Worm (Caenorhabditis elegans): ENCODE data around the gene clec-83.

clec-83 gene

DNA sequence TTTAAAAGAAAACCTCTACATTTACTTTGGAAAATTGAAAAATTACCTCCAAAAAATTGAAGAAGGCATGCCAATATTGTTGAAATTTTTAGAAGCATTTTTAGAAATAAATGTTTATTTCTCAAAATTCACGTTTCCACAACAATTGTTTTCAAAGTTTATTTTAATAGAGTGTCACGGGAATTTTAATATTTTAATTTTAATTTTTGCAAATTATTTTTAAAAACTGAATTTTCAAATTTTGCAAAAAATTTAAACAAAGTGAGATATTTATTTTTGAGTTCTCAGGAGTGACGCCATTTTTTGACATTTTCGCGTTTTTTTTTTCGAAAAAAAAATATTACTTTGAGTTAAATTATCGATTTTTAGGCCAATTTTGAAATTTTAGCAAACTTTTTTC, 11.9 kb upstream of the clec-83 start, which contains the start of gene Y54G2A.49:
Gene Y54G2A.49, minus strand, starts transcription at position 101 of the 400 bp plus-strand sequence.
- TF ChIP-seq elt-4 (tag; optimal IDR thresholded peaks at IDR 0.05) (no peak), dmd-4 (tag; optimal IDR thresholded peaks at IDR 0.05; ENCODE audit: borderline replicate concordance) (no peak), madf-2 (tag; optimal IDR thresholded peaks at IDR 0.05) (no peak), zip-5 (tag; optimal IDR thresholded peaks at IDR 0.05) (no peak), sox-4 (tag; optimal IDR thresholded peaks at IDR 0.05) (no peak), ets-4 (tag; optimal IDR thresholded peaks at IDR 0.05) (no peak), nfya-1 (tag; optimal IDR thresholded peaks at IDR 0.05) (no peak), T23F11.4 (GFP tag; optimal IDR thresholded peaks at IDR 0.05) (no peak), npax-4 (tag; optimal IDR thresholded peaks at IDR 0.05) (no peak)

DNA sequence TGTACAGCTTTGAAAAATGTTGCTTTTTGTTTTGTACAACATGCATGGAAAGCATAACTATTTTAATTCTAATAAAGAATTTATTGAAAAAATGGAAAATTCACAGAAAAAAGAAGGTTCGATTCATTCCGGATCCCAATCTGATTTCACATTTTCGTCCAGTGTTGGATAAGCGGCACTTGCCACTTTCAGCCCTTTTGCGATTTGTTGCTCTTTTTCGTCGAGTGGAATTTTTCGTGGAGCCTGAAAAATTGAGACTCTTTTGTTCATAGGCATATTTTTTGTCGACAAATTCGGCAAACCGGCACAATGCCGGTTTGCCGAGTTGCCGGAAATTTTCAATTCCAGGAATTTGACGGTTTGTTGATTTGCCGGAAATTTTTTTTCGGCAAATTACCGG, 10.4 kb upstream of the clec-83 start:
- TF ChIP-seq C38D4.7 (GFP tag; optimal IDR thresholded peaks at IDR 0.05) (no peak), ceh-9 (tag; optimal IDR thresholded peaks at IDR 0.05) (no peak), unc-42 (tag; optimal IDR thresholded peaks at IDR 0.05) (no peak), ceh-48 (tag; optimal IDR thresholded peaks at IDR 0.05) (no peak), hlh-8 (tag; optimal IDR thresholded peaks at IDR 0.05) (no peak), ceh-45 (GFP tag; IDR thresholded peaks at IDR 0.05) (no peak), sdc-2 (tag; optimal IDR thresholded peaks at IDR 0.05) (no peak), hlh-15 (tag; optimal IDR thresholded peaks at IDR 0.05) (no peak), fax-1 (tag; optimal IDR thresholded peaks at IDR 0.05) (no peak), sox-2 (GFP tag; IDR thresholded peaks at IDR 0.05) (no peak), K09A11.1 (tag; optimal IDR thresholded peaks at IDR 0.05; ENCODE audit: insufficient read depth) (no peak), tbx-7 (tag; optimal IDR thresholded peaks at IDR 0.05) (no peak), lim-6 (tag; optimal IDR thresholded peaks at IDR 0.05) (no peak), pha-4 (tag; optimal IDR thresholded peaks at IDR 0.05) (no peak), zip-5 (tag; optimal IDR thresholded peaks at IDR 0.05) (no peak)

DNA sequence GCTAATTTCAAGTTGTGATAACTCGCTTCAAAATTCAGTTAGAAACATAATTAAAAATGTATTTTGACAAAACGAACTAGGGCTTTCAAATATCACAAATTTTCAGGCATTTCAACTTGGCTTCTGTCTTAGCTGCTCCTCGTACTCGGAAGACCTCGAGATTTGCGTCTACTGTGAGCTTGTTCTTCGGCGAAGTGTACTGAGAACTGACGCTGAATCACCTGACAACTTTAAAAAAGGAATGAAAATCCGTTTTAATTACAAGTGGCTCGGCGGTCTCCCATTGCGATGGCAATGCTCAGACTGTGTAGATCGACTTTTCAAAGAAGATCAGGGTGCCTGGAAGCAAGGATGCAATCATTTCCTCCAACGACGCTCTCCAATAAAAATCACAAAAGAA, 9.3 kb upstream of the clec-83 start, which contains the start of gene clec-85:
Gene clec-85, plus strand, starts transcription at position 301 of the 400 bp plus-strand sequence.
- no peak for TF ChIP-seq pax-1 (tag; optimal IDR thresholded peaks at IDR 0.05)
- TF ChIP-seq ceh-2 (tag; optimal IDR thresholded peaks at IDR 0.05) = no peak
- TF ChIP-seq lin-11 (tag; optimal IDR thresholded peaks at IDR 0.05) = no peak
- no peak for TF ChIP-seq ref-2 (tag; optimal IDR thresholded peaks at IDR 0.05)
- no peak for TF ChIP-seq sox-4 (tag; optimal IDR thresholded peaks at IDR 0.05)
- no peak for TF ChIP-seq ceh-9 (tag; optimal IDR thresholded peaks at IDR 0.05)
- no peak for TF ChIP-seq elt-2 (tag; optimal IDR thresholded peaks at IDR 0.05)
- TF ChIP-seq ceh-30 (tag; optimal IDR thresholded peaks at IDR 0.05) = no peak

DNA sequence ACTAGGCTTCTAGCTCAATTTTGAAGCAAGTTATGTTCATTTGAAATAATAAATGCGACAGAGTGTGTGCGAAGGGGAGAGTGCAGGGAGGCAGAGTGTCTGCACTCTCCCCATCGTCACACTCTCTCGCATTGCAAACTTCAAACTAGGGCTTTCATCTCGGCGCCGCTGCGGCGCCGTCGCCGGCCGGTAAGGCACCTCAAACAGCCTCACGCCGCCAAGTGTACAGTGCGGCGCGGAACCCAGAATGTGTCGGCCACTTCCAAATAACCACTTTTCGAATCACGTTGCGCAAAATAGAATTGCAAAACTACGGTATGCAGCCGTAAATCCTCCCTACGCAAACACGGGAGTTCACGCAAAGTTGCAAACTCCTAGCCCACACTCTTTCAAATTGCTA, 8.0 kb upstream of the clec-83 start:
- no peak for TF ChIP-seq hlh-30 (tag; optimal IDR thresholded peaks at IDR 0.05; ENCODE audit: insufficient read depth)
- TF ChIP-seq unc-55 (GFP tag; optimal IDR thresholded peaks at IDR 0.05) = no peak
- no peak for TF ChIP-seq C38D4.7 (GFP tag; optimal IDR thresholded peaks at IDR 0.05)
- no peak for TF ChIP-seq fkh-10 (GFP tag; optimal IDR thresholded peaks at IDR 0.05)
- no peak for TF ChIP-seq ref-2 (tag; optimal IDR thresholded peaks at IDR 0.05)
- TF ChIP-seq ceh-48 (tag; optimal IDR thresholded peaks at IDR 0.05) = no peak
- TF ChIP-seq hlh-15 (tag; optimal IDR thresholded peaks at IDR 0.05) = no peak
- TF ChIP-seq dmd-4 (tag; optimal IDR thresholded peaks at IDR 0.05; ENCODE audit: borderline replicate concordance) = no peak
- no peak for TF ChIP-seq ceh-2 (tag; optimal IDR thresholded peaks at IDR 0.05)

ce11 chrIV:2846264-2846663, 5.0 kb upstream of the clec-83 start, which contains the start of gene Y54G2A.40:
TSS of gene Y54G2A.40 (plus strand) at chrIV:2846476.
- TF ChIP-seq ref-2 (tag; optimal IDR thresholded peaks at IDR 0.05) (no peak), Y22D7AL.16 (tag; optimal IDR thresholded peaks at IDR 0.05) (no peak), ceh-19 (GFP tag; optimal IDR thresholded peaks at IDR 0.05) (no peak), ztf-16 (tag; optimal IDR thresholded peaks at IDR 0.05) (no peak), dmd-4 (tag; optimal IDR thresholded peaks at IDR 0.05; ENCODE audit: borderline replicate concordance) (no peak), unc-42 (tag; optimal IDR thresholded peaks at IDR 0.05) (no peak), fkh-10 (GFP tag; optimal IDR thresholded peaks at IDR 0.05) (no peak), elt-2 (tag; optimal IDR thresholded peaks at IDR 0.05) (no peak), mec-3 (tag; optimal IDR thresholded peaks at IDR 0.05; ENCODE audit: borderline replicate concordance) (no peak), K02D7.2 (tag; optimal IDR thresholded peaks at IDR 0.05) (no peak), unc-86 (tag; optimal IDR thresholded peaks at IDR 0.05) (no peak), unc-55 (GFP tag; optimal IDR thresholded peaks at IDR 0.05) (no peak), ama-1 (optimal IDR thresholded peaks at IDR 0.05) (no peak), fax-1 (tag; optimal IDR thresholded peaks at IDR 0.05) (no peak), ceh-14 (tag; optimal IDR thresholded peaks at IDR 0.05) (no peak), ceh-9 (tag; optimal IDR thresholded peaks at IDR 0.05) (no peak), hlh-6 (tag; optimal IDR thresholded peaks at IDR 0.05) (no peak), pax-1 (tag; optimal IDR thresholded peaks at IDR 0.05) (no peak), elt-4 (tag; optimal IDR thresholded peaks at IDR 0.05) (no peak)

All from whole organism, late embryonic.